Fruit fly (Drosophila melanogaster) whole organism, larva: ENCODE measurements around the gene Ir67a.

ENCODE experiments used
- noc ChIP-seq: fragments of 200-800 bp; sonication (Bioruptor generic); optimal IDR thresholded peaks from 3 replicates; lab custom pipeline; 2019; ENCODE audit warnings: missing biosample characterization, mild to moderate bottlenecking, missing genetic modification characterization, moderate library complexity

Ir67a gene

DNA sequence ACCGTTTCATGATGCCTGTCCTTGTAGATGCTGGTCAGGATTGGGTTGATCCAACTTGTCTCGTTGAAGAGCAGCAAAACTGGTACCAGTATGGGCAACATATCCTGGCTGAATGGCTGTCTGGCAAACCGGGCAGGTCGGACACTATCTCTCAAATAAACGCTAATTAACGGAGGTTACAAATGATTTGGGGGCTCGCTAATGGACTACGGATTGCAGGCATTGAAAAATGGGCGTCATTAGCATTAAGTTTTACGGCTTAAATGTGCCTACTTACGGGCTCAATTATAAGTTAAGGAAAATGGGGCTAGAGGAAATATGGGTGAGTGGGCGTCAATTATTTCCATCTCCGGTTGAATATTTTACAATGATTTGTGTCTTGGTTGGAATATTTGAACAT lies at the start of gene Ir67a:
Gene Ir67a (minus strand): TSS at position 101 of the 400 bp plus-strand sequence.
- TF ChIP-seq noc (tag; lab: Kevin White, UChicago): no peak

DNA sequence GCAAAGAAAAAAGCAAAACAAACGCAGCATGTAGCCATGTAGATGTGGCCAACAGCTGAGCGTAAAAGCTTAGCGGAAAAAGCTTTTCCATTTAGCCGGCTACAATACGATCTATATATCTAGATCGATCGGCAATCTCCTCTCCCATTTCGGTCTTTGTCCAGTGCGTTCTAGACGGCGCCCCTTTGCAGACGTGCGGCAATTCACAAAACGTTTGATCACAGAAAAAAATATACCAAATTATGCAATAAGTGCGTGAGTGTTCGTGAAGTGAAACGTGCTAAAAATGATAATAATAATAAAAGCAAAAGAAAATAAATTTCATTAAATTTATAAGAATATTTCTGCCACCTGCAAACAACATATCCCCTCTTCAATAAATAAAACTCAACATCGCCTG lies 39.6 kb upstream of the Ir67a start:
- TF ChIP-seq noc (tag; lab: Kevin White, UChicago): no peak

DNA sequence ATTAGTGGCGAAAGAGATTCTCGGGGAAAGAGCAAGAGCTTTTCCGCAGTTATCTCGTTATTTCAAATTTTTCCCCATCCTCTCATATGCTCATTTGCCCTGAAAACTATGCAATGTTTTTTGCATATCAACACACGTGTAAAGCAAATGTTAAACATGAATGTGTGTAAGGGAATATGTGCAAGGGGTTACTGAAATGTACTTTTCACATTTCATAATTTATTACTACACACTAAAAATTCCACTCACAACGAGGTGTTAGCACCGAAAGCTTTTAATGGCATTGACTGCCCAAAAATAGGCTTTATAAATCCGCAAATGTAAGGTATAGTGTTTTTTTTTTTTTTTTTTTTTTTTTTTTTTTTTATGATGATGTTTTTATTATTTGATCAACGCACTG lies 27.8 kb upstream of the Ir67a start:
- TF ChIP-seq noc (tag; lab: Kevin White, UChicago): no peak

DNA sequence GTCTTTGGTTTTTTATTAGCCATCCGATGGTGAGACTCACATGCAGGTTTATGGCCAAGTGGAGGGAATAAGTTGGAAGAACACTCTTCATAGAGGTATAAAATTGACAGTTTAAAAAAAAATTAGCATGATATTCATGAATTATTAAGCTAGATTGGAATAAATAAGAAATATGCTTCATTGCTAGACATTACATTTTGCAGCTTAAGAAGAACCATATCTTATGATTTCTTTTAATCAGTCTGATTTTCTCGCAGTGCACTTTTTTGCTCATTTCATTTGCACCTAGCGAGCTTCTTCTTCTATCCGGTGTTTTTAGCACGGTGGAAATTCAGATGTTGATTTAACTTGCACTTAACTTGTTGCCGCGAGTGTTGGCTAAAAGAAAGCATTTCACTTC lies 26.1 kb upstream of the Ir67a start:
- no peak for TF ChIP-seq noc (tag; lab: Kevin White, UChicago)

DNA sequence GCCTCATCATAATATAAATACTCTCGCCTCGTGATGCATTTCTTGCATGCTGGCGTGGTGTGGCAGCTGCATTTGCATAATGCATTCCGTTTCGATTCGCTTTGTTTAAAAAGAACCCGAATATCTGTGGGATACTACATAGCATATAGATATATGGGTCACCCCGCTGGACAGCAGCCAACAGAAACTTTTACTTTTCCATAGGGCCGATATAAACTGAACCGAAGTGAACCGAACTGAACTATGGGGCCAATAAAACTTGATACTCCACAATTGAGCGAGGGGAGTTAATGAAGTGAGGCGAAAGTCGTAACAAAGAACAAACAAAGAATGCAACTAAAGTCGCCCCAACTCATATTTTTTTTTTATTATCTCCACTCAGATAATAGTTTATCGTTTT lies 25.4 kb upstream of the Ir67a start:
- TF ChIP-seq noc (tag; lab: Kevin White, UChicago): no peak

DNA sequence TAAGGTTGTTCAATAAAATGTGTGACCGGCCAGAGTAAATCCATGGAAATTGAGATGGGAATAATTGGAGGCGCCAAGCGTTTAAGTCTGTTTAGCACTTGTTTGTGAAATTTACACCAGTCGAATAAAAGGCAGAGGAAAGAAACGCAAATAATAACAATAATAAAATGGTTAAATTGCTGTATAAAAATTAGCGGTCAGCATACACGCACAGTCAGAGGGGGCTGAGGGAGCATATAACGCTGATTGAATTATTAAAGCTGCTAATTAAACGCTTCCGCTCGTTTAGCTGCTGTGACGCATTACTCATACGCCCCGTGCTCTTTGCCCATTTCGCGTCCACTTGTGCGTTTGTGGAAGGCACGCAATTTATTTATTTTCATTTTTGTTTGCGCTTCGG lies 23.9 kb upstream of the Ir67a start:
- no peak for TF ChIP-seq noc (tag; lab: Kevin White, UChicago)

DNA sequence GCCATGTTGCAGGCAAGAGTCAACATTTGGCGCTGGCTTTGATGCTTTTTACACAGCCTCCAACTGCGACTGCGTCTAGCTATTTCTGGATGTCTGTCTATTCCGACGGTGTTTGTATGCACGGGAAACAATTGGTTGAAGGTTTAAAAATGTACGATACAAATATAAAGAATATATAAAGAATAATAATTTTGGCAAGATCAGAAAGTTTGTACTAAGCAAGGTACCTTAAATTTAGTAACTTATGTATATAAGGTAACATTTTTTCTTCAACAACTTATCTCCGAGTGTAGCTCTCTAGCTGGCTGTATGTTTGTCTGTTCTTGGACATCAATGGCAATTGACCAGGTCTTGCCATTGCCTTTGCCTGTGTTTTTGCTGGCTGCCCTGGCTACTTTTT lies 23.1 kb upstream of the Ir67a start:
- no peak for TF ChIP-seq noc (tag; lab: Kevin White, UChicago)

DNA sequence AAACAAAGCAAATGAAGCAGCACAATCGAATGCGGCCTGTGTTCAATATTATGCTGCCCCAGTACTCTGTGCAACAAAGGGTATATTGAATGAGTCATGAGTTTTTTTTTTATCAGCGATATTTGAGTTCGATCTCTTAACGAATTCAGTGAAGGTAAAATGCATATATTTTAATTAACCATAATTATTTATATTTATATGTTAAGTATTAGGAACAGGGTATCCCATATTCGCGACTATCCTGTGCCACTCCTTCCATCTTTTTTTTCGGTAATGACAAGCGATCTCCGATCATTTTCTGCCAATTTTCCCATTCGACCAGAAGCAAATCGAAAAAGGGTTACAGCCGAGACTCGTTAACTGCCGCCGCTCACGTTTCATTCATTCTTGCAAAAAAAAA lies 15.2 kb upstream of the Ir67a start:
- no peak for TF ChIP-seq noc (tag; lab: Kevin White, UChicago)

DNA sequence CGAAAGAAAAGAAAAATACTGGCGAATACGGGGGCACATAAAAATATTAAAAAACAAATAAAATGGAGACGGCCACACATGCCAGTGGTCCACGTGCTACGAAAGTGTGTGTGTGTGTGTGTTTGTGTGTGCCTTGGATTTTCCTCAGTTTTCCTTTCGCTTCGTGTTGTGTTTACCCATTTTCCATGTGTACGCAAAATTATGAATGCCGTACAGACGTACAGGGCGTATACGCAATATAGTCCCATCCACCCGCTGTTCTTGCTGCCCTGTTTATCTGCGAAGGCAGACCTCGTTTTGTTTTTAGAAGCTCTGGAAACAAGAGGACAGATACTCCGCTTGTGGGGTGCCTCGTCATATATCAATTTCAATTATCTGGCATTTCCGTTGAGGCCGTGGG lies 12.9 kb upstream of the Ir67a start:
- no peak for TF ChIP-seq noc (tag; lab: Kevin White, UChicago)

DNA sequence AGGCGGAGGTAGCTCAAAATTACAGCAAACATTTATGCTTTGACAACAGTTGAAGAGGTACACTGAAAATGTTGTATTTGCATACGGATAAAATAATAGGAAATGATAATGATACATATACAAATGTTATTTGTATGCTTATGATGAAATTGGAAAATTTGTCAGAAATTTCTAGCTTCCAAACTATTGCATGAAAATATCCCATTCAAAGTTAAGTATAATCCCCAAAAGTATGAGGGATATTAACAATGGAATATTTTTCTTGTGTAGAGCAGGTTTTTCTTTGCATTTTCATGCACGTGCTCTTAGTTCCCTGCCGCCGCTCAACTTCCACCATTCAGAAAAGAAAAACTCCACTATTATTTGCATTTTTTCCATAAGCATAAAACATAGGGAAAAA lies 11.2 kb upstream of the Ir67a start:
- TF ChIP-seq noc (tag; lab: Kevin White, UChicago): no peak

DNA sequence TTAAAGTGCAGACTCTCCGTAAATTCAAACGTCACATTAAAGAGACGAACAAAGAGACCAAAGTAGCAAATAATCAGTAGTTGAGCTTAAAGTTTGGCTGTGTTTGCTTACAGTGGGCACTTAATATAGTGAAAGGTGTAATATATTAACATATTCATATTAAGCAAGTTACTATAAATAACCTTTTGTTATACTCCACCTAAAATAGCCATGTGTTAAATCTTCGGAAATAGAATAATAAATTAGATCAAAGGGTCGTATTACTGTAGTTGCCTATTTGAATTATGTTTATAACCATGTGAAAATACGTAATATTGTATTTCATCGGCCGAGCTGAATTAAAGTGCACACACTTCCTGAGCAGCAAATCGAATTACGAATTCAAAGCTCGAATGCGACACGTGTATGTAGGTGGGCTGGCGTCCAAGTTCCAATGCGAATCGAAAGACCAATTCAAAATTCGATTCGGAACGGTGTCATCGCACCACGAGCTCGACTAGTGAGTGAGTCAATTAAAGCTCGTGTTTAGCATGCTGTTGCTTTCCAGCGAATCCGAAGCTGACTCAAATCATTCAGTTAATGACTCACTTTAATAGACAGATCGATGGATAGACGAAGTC lies 8.5 kb upstream of the Ir67a start:
- no peak for TF ChIP-seq noc (tag; lab: Kevin White, UChicago)

DNA sequence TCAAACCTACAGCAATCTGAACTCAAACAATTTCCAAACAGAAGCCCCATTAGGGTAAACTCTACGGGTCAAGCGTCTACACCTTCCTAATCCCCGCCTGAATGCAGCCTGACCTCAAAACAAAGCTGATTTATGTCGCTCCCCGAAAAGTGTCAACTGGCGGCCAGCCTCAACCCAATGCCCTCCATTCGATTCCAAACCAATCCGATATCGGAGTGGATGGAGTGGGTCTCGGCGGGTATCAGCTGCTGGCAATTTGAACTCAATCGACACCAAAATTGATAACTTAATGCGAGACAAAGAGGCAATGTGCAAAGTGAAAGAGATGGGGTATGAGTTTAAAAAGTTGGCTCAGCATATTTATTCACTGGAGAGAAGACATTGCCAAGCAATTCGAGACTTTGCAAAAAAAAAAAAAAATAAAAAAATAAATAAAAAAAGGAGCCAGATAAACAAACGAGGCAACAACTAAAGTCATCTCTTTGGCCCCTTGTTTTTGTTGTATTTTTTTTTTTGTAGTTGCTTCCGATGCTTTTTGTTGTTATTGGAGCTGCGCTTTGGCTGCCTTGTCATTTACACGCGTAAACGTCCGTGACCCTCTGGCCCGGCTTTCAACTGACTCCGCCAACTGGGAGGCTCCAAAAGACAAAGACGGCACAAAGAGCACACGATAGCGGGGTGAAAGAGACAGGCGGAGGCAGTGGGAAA lies 7.2 kb upstream of the Ir67a start:
- no peak for TF ChIP-seq noc (tag; lab: Kevin White, UChicago)

DNA sequence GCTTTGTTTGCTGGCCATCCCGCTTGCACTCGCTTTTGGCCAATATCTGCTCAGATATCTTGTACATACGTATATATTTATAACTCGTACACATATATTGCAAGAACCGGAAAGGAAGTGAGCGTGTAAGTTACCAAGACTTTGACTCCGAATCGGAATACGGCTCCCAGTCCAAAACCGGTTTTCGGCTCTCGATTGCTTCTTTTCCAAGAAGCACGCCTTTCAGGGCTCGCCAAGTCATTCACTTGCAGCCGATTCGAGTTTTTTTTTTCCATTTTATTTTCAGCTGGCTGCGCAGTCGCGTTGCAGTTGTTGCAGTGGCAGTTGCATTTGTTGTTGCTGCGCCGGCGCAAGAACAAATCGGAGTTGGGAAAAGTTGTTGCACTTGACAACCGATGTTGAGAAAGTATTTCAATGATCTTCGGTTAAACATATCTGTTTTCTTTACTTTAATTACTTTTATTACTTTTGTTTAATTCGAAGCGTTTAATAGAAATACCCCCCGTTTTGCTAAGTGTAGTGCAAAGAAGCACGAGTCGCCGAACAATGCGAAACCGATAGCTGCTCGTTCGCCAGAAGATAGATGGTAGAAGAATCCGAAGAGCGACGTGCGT lies 6.0 kb upstream of the Ir67a start:
- TF ChIP-seq noc (tag; lab: Kevin White, UChicago): no peak

DNA sequence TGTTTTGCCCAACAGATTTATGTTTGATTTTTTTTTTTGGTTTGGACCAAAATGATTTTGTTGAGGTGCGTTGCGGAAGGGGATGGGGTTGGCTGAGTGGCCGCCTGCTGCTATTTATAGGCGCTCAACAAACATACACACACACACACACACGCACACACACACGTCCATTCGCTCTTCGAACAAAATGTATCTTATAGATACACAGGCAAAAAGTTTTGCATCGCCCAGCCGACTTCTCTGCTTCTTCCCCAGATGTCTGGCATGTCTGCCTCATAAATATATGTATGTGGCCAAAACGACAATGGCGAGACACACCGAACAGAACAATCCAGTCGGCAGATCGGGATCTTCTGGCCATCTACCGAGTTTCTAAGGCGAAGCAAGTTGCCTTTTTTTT lies 5.0 kb upstream of the Ir67a start:
- TF ChIP-seq noc (tag; lab: Kevin White, UChicago): no peak

DNA sequence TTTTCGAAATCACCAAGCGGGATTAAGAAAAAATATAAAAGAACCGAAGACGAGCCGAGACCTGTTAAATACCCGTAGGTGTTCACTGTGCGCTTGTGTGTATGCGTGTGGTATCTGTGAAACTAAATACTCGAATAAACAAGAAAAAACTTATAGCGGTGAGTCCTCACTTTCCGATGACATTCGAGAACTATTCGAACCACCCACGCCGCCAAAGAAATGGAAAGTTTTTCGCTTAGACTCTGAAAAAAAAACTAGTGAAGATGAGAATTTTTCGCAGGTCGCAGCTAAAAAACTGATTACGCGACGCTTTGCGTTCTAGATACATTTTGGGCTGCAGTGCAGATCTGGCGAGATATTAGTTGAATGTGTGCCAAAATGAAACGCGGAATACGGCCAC lies 4.1 kb upstream of the Ir67a start:
- no peak for TF ChIP-seq noc (tag; lab: Kevin White, UChicago)

DNA sequence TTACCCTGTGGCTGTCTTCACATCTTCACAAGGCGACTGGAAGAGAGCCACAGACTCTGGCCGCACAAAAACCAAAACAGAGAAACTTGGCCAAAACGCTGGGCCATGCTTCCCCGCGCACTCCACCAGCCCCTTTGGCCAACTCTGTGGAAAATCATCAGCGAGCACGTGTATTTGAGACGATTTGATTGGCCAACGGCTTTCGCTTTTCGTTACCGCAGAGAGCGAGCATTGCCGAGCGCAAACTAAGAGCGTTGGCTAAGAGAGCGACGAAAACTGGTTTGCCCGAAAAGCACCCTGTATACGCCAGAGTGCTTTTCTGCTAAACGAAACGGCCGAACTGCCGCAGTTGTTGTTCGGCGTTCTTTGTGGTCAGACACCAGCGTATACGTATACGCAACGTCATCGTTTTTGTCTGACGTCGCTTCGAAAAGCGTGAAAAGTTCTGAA lies 3.1 kb upstream of the Ir67a start, which contains the start of gene CG42673:
Gene CG42673 (plus strand): TSS at position 346 of the 450 bp plus-strand sequence.
- no peak for TF ChIP-seq noc (tag; lab: Kevin White, UChicago)

DNA sequence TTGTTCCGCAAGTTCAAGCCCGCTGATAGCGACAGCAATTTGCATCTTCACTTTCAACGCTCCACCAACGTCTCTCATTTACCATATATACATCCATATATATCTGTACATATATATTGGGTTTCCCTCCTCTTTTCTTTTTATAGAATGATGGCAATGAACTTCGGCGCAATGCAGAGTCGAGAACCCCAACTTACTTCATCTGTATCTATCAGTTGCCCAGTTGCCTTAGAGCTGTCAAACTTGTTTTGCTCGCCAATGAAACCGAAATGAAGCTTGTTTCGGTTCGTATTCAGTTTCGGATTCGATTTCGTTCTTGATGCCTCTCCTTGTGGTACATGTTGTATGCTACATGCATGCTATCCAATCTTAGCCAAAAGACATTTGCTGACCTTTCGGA lies 15.0 kb downstream of the Ir67a start, which contains the start of gene Or67a:
Gene Or67a (plus strand): TSS at position 233 of the 400 bp plus-strand sequence.
- no peak for TF ChIP-seq noc (tag; lab: Kevin White, UChicago)
